Worm (Caenorhabditis elegans) whole organism, early embryonic: Measurements from ENCODE around the gene F40H3.1.

Experiments
- B0310.2 ChIP-seq: sonication (generic microtip); optimal IDR thresholded peaks from 2 replicates; lab custom pipeline; 2016; ENCODE audit warnings: mild to moderate bottlenecking, missing genetic modification characterization, missing compliant biosample characterization
- F13C5.2 ChIP-seq: sonication (generic microtip); optimal IDR thresholded peaks from 2 replicates; lab custom pipeline; 2017; ENCODE audit warnings: mild to moderate bottlenecking, missing genetic modification characterization, inconsistent platforms, missing compliant biosample characterization
- aly-1 ChIP-seq: sonication (generic microtip); optimal IDR thresholded peaks from 2 replicates; lab custom pipeline; 2016; ENCODE audit warnings: missing genetic modification characterization, missing compliant biosample characterization
- ama-1 ChIP-seq: fragments of 150-350 bp; optimal IDR thresholded peaks from 2 replicates; lab custom pipeline; 2014
- ceh-13 ChIP-seq: fragments of 200-800 bp; sonication (Bioruptor generic); optimal IDR thresholded peaks from 2 replicates; lab custom pipeline; 2018; ENCODE audit warnings: mild to moderate bottlenecking, missing genetic modification characterization, missing compliant biosample characterization
- ceh-36 ChIP-seq: sonication (generic microtip); optimal IDR thresholded peaks from 2 replicates; lab custom pipeline; 2016; ENCODE audit warnings: missing genetic modification characterization, inconsistent platforms, missing compliant biosample characterization
- ets-7 ChIP-seq: sonication (generic microtip); optimal IDR thresholded peaks from 2 replicates; lab custom pipeline; 2016; ENCODE audit warnings: missing genotype, missing genetic modification characterization, missing compliant biosample characterization
- flt-1 ChIP-seq: fragments of 200-800 bp; sonication (Bioruptor generic); IDR thresholded peaks from 2 replicates; pipeline ENCODE4 v1.3.6; 2022; ENCODE audit warnings: missing genetic modification characterization, missing compliant biosample characterization
- hmbx-1 ChIP-seq: sonication (generic microtip); optimal IDR thresholded peaks from 2 replicates; lab custom pipeline; 2016; ENCODE audit warnings: mild to moderate bottlenecking, missing genetic modification characterization, missing compliant biosample characterization
- hmg-4 ChIP-seq: fragments of 200-800 bp; sonication (Bioruptor generic); optimal IDR thresholded peaks from 2 replicates; lab custom pipeline; 2018; ENCODE audit warnings: mild to moderate bottlenecking, missing genetic modification characterization, missing compliant biosample characterization
- hnd-1 ChIP-seq: sonication (generic microtip); optimal IDR thresholded peaks from 2 replicates; lab custom pipeline; 2016; ENCODE audit warnings: missing genetic modification characterization, missing compliant biosample characterization
- pes-1 ChIP-seq: fragments of 200-800 bp; sonication (Bioruptor generic); IDR thresholded peaks from 2 replicates; pipeline ENCODE4 v1.3.6; 2022; ENCODE audit warnings: missing genetic modification reagents, missing genetic modification characterization, missing compliant biosample characterization
- scrt-1 ChIP-seq: fragments of 200-800 bp; sonication (Bioruptor generic); IDR thresholded peaks from 2 replicates; pipeline ENCODE4 v1.3.6; 2022; ENCODE audit warnings: missing genetic modification characterization, missing compliant biosample characterization
- sea-1 ChIP-seq: fragments of 200-800 bp; sonication (Bioruptor generic); conservative IDR thresholded peaks from 2 replicates; pipeline ENCODE4 v1.3.6; 2022; ENCODE audit warnings: missing genetic modification characterization, missing compliant biosample characterization
- tbx-11 ChIP-seq: fragments of 200-800 bp; sonication (Bioruptor generic); IDR thresholded peaks from 2 replicates; pipeline ENCODE4 v1.3.6; 2022; ENCODE audit warnings: missing genetic modification characterization, missing compliant biosample characterization
- tbx-37 ChIP-seq: fragments of 200-800 bp; sonication (Bioruptor generic); conservative IDR thresholded peaks from 2 replicates; pipeline ENCODE4 v1.3.6; 2022; ENCODE audit warnings: missing genetic modification reagents, missing genetic modification characterization, missing compliant biosample characterization
- tra-4 ChIP-seq: sonication (generic microtip); optimal IDR thresholded peaks from 2 replicates; lab custom pipeline; 2017; ENCODE audit warnings: missing genetic modification characterization, missing compliant biosample characterization

The F40H3.1 gene

ce11 chrII:6171228-6171627 lies 8.4 kb upstream of the F40H3.1 start, which contains the start of gene F40H3.3:
Gene F40H3.3 (plus strand): TSS chrII:6171507.
- TF ChIP-seq ets-7 (tag; lab: Kevin White, UChicago) (no peak), scrt-1 (GFP tag; lab: Robert Waterston, UW) (no peak), tbx-37 (GFP tag; lab: Robert Waterston, UW) (no peak), F13C5.2 (no peak), hmg-4 (GFP tag; lab: Kevin White, UChicago) (no peak), flt-1 (GFP tag; lab: Robert Waterston, UW) (no peak), ceh-36 (tag; lab: Kevin White, UChicago) (no peak), pes-1 (no peak), tbx-11 (GFP tag; lab: Robert Waterston, UW) (no peak), hnd-1 (tag; lab: Kevin White, UChicago) (no peak), B0310.2 (tag; lab: Kevin White, UChicago) (no peak), sea-1 (GFP tag; lab: Robert Waterston, UW) (no peak), ceh-13 (no peak), tra-4 (no peak), ama-1 (lab: Kevin White, UChicago) (no peak), hmbx-1 (tag; lab: Kevin White, UChicago) (no peak)

- no peak for TF ChIP-seq ama-1 (lab: Kevin White, UChicago)
- no peak for TF ChIP-seq sea-1 (GFP tag; lab: Robert Waterston, UW)
- TF ChIP-seq tra-4, result no peak
- TF ChIP-seq hmbx-1 (tag; lab: Kevin White, UChicago), result no peak
- TF ChIP-seq tbx-37 (GFP tag; lab: Robert Waterston, UW), result no peak
- no peak for TF ChIP-seq flt-1 (GFP tag; lab: Robert Waterston, UW)
- TF ChIP-seq tbx-11 (GFP tag; lab: Robert Waterston, UW), result no peak
- TF ChIP-seq B0310.2 (tag; lab: Kevin White, UChicago), result no peak
- TF ChIP-seq ceh-36 (tag; lab: Kevin White, UChicago), result no peak
- no peak for TF ChIP-seq ceh-13
- no peak for TF ChIP-seq hnd-1 (tag; lab: Kevin White, UChicago)
- TF ChIP-seq F13C5.2, result no peak
- no peak for TF ChIP-seq scrt-1 (GFP tag; lab: Robert Waterston, UW)
- TF ChIP-seq aly-1 (tag; lab: Kevin White, UChicago), result no peak
- TF ChIP-seq pes-1, result no peak
These were observed 6.2 kb upstream of the F40H3.1 start, which contains the start of gene F40H3.2 for ce11 chrII:6173400-6173799. Gene F40H3.2 (plus strand): TSS chrII:6173649.

- TF ChIP-seq ceh-13 (no peak), hmg-4 (GFP tag; lab: Kevin White, UChicago) (no peak), sea-1 (GFP tag; lab: Robert Waterston, UW) (no peak), ceh-36 (tag; lab: Kevin White, UChicago) (no peak)
These were observed 4.6 kb upstream of the F40H3.1 start for ce11 chrII:6175027-6175426.

- TF ChIP-seq aly-1 (tag; lab: Kevin White, UChicago) (no peak), flt-1 (GFP tag; lab: Robert Waterston, UW) (no peak), tbx-37 (GFP tag; lab: Robert Waterston, UW) (no peak), hnd-1 (tag; lab: Kevin White, UChicago) (no peak), ceh-13 (no peak), ets-7 (tag; lab: Kevin White, UChicago) (no peak), tra-4 (no peak), F13C5.2 (no peak), pes-1 (no peak), hmbx-1 (tag; lab: Kevin White, UChicago) (no peak), B0310.2 (tag; lab: Kevin White, UChicago) (no peak), hmg-4 (GFP tag; lab: Kevin White, UChicago) (no peak), ceh-36 (tag; lab: Kevin White, UChicago) (no peak)
These were observed 3.3 kb upstream of the F40H3.1 start for ce11 chrII:6176154-6176897.

ce11 chrII:6177975-6178742 lies 1.5 kb upstream of the F40H3.1 start:
- no peak for TF ChIP-seq ceh-13
- TF ChIP-seq sea-1 (GFP tag; lab: Robert Waterston, UW), result no peak
- TF ChIP-seq hmg-4 (GFP tag; lab: Kevin White, UChicago), result no peak
- TF ChIP-seq flt-1 (GFP tag; lab: Robert Waterston, UW), result no peak
- no peak for TF ChIP-seq tbx-11 (GFP tag; lab: Robert Waterston, UW)
- no peak for TF ChIP-seq B0310.2 (tag; lab: Kevin White, UChicago)
- TF ChIP-seq tra-4, result no peak
- no peak for TF ChIP-seq tbx-37 (GFP tag; lab: Robert Waterston, UW)
- TF ChIP-seq pes-1, result no peak
- TF ChIP-seq hmbx-1 (tag; lab: Kevin White, UChicago), result no peak
- TF ChIP-seq hnd-1 (tag; lab: Kevin White, UChicago), result no peak
- no peak for TF ChIP-seq F13C5.2
- TF ChIP-seq ama-1 (lab: Kevin White, UChicago), result no peak
- no peak for TF ChIP-seq ets-7 (tag; lab: Kevin White, UChicago)
- no peak for TF ChIP-seq scrt-1 (GFP tag; lab: Robert Waterston, UW)
- no peak for TF ChIP-seq ceh-36 (tag; lab: Kevin White, UChicago)
- TF ChIP-seq aly-1 (tag; lab: Kevin White, UChicago), result no peak

- TF ChIP-seq aly-1 (tag; lab: Kevin White, UChicago), result no peak
- TF ChIP-seq hnd-1 (tag; lab: Kevin White, UChicago), result no peak
- TF ChIP-seq tbx-11 (GFP tag; lab: Robert Waterston, UW), result no peak
These were observed 895 bp upstream of the F40H3.1 start for ce11 chrII:6178743-6179129.

- TF ChIP-seq tra-4 (no peak), tbx-11 (GFP tag; lab: Robert Waterston, UW) (no peak), scrt-1 (GFP tag; lab: Robert Waterston, UW) (no peak), pes-1 (no peak)
These were observed 921 bp downstream of the F40H3.1 start for ce11 chrII:6180552-6180951.
